Fruit fly (Drosophila melanogaster) whole organism, embryonic: ENCODE data around the gene CG14721.

ENCODE experiments used
- CG11093 ChIP-seq: fragments of 200-800 bp; sonication (Bioruptor generic); IDR thresholded peaks from 3 replicates; pipeline ENCODE4 v1.3.6; 2022; ENCODE audit warnings: missing biosample characterization, missing genetic modification characterization
- CG13296 ChIP-seq: fragments of 200-800 bp; sonication (Bioruptor generic); optimal IDR thresholded peaks from 3 replicates; lab custom pipeline; 2018; ENCODE audit warnings: missing biosample characterization, mild to moderate bottlenecking, missing genetic modification characterization
- CrebB ChIP-seq: fragments of 200-800 bp; sonication (Bioruptor generic); optimal IDR thresholded peaks from 3 replicates; lab custom pipeline; 2018; ENCODE audit warnings: missing biosample characterization, mild to moderate bottlenecking, missing genetic modification characterization
- lmd ChIP-seq: fragments of 200-800 bp; sonication (Bioruptor generic); IDR thresholded peaks from 2 replicates; pipeline ENCODE4 v1.3.6; 2022; ENCODE audit warnings: missing biosample characterization, missing genetic modification characterization
- pita ChIP-seq: fragments of 200-800 bp; sonication (Bioruptor generic); optimal IDR thresholded peaks from 2 replicates; lab custom pipeline; 2017; ENCODE audit warnings: missing biosample characterization, mild to moderate bottlenecking, missing genetic modification characterization

dm6 chr3R:11776068-11776767 lies 41.0 kb downstream of the CG14721 start:
- no peak for TF ChIP-seq CrebB (tag; lab: Kevin White, UChicago)
- no peak for TF ChIP-seq CG13296 (GFP tag; lab: Kevin White, UChicago)
- no peak for TF ChIP-seq pita (GFP tag; lab: Kevin White, UChicago)
- no peak for TF ChIP-seq CG11093
- TF ChIP-seq lmd: no peak
